Fruit fly (Drosophila melanogaster) whole organism, embryonic: ENCODE data around the gene CG15537.

Experiments
- Ada2b ChIP-seq: fragments of 200-800 bp; sonication (Bioruptor generic); IDR thresholded peaks from 2 replicates; pipeline ENCODE4 v1.3.6; 2022; ENCODE audit warnings: missing biosample characterization, missing genetic modification characterization
- CG10565 ChIP-seq: fragments of 200-800 bp; sonication (Bioruptor generic); optimal IDR thresholded peaks from 3 replicates; lab custom pipeline; 2016; ENCODE audit warnings: missing biosample characterization, mild to moderate bottlenecking, missing genetic modification characterization
- CG10979 ChIP-seq: fragments of 200-800 bp; sonication (Bioruptor generic); optimal IDR thresholded peaks from 2 replicates; lab custom pipeline; 2018; ENCODE audit warnings: missing biosample characterization, mild to moderate bottlenecking, missing genetic modification characterization, moderate library complexity
- CG14441 ChIP-seq: fragments of 200-800 bp; sonication (Bioruptor generic); IDR thresholded peaks from 2 replicates; pipeline ENCODE4 v1.3.6; 2022; ENCODE audit warnings: missing biosample characterization, missing genetic modification characterization
- CG14860 ChIP-seq: fragments of 200-800 bp; sonication (Bioruptor generic); IDR thresholded peaks from 3 replicates; pipeline ENCODE4 v1.3.6; 2022; ENCODE audit warnings: missing biosample characterization, missing genetic modification characterization; ENCODE audit not compliant: partially characterized antibody
- CG15269 ChIP-seq: fragments of 200-800 bp; sonication (Bioruptor generic); optimal IDR thresholded peaks from 2 replicates; lab custom pipeline; 2018; ENCODE audit warnings: missing biosample characterization, mild to moderate bottlenecking, missing genetic modification characterization, moderate library complexity
- CG1602 ChIP-seq: fragments of 200-800 bp; sonication (Bioruptor generic); optimal IDR thresholded peaks from 3 replicates; lab custom pipeline; 2016; ENCODE audit warnings: missing biosample characterization, missing genetic modification characterization
- CG17802 ChIP-seq: fragments of 200-800 bp; sonication (Bioruptor generic); optimal IDR thresholded peaks from 2 replicates; lab custom pipeline; 2018; ENCODE audit warnings: missing biosample characterization, mild to moderate bottlenecking, missing genetic modification characterization, moderate library complexity
- CG2116 ChIP-seq: fragments of 200-800 bp; sonication (Bioruptor generic); optimal IDR thresholded peaks from 3 replicates; lab custom pipeline; 2018; ENCODE audit warnings: missing biosample characterization, mild to moderate bottlenecking, missing genetic modification characterization
- CG31388 ChIP-seq: fragments of 200-800 bp; sonication (Bioruptor generic); optimal IDR thresholded peaks from 2 replicates; lab custom pipeline; 2016; ENCODE audit warnings: missing biosample characterization, missing genetic modification characterization
- CG5953 ChIP-seq: fragments of 200-800 bp; sonication (Bioruptor generic); IDR thresholded peaks from 2 replicates; pipeline ENCODE4 v1.3.6; 2022; ENCODE audit warnings: missing biosample characterization, missing genetic modification characterization
- CG6175 ChIP-seq: fragments of 200-800 bp; sonication (Bioruptor generic); IDR thresholded peaks from 3 replicates; pipeline ENCODE4 v1.3.6; 2022; ENCODE audit warnings: missing biosample characterization, missing genetic modification characterization
- CG8388 ChIP-seq: fragments of 200-800 bp; sonication (Bioruptor generic); optimal IDR thresholded peaks from 2 replicates; lab custom pipeline; 2019; ENCODE audit warnings: missing biosample characterization, mild to moderate bottlenecking, missing genetic modification characterization, moderate library complexity
- CG9876 ChIP-seq: fragments of 200-800 bp; sonication (Bioruptor generic); optimal IDR thresholded peaks from 2 replicates; lab custom pipeline; 2016; ENCODE audit warnings: missing biosample characterization, missing genetic modification characterization
- Camta ChIP-seq: fragments of 200-800 bp; sonication (Bioruptor generic); optimal IDR thresholded peaks from 2 replicates; lab custom pipeline; 2016; ENCODE audit warnings: missing biosample characterization, missing genetic modification characterization
- D19A ChIP-seq: fragments of 200-800 bp; optimal IDR thresholded peaks from 3 replicates; lab custom pipeline; 2019; ENCODE audit warnings: missing biosample characterization, mild to moderate bottlenecking, missing genetic modification characterization, moderate library complexity
- Dfd ChIP-seq, 2 experiments: fragments of >200 bp; optimal IDR thresholded peaks; 2 replicates each; lab custom pipeline; 2017; ENCODE audit warnings: missing biosample characterization in 2 of 2, missing genetic modification characterization in 2 of 2
- Eip74EF ChIP-seq, 2 experiments: fragments of 200-800 bp in 1 of 2; fragments of >200 bp in 1 of 2; sonication (Bioruptor generic) in 1 of 2; optimal IDR thresholded peaks; 2 replicates each; lab custom pipeline; 2017 to 2019; ENCODE audit warnings: missing biosample characterization in 2 of 2, missing genetic modification characterization in 2 of 2, mild to moderate bottlenecking in 1 of 2, moderate library complexity in 1 of 2
- Ets65A ChIP-seq: fragments of 200-800 bp; sonication (Bioruptor generic); peaks from one replicate; lab custom pipeline; 2016; ENCODE audit warnings: missing biosample characterization, missing genetic modification characterization
- Ets97D ChIP-seq: fragments of 200-800 bp; sonication (Bioruptor generic); optimal IDR thresholded peaks from 3 replicates; lab custom pipeline; 2016; ENCODE audit warnings: missing biosample characterization, missing genetic modification characterization
- GATAe ChIP-seq: fragments of 200-800 bp; sonication (Bioruptor generic); conservative IDR thresholded peaks from 2 replicates; pipeline ENCODE4 v1.3.6; 2022; ENCODE audit warnings: missing biosample characterization, missing genetic modification characterization
- MTF-1 ChIP-seq: fragments of 200-800 bp; sonication (Bioruptor generic); optimal IDR thresholded peaks from 2 replicates; lab custom pipeline; 2018; ENCODE audit warnings: missing biosample characterization, mild to moderate bottlenecking, missing genetic modification characterization, borderline replicate concordance
- Meics ChIP-seq: fragments of 200-800 bp; sonication (Bioruptor generic); optimal IDR thresholded peaks from 2 replicates; lab custom pipeline; 2017; ENCODE audit warnings: missing biosample characterization, mild to moderate bottlenecking, missing genetic modification characterization
- Nf-YB ChIP-seq: fragments of 200-800 bp; sonication (Bioruptor generic); optimal IDR thresholded peaks from 3 replicates; lab custom pipeline; 2019; ENCODE audit warnings: missing biosample characterization, mild to moderate bottlenecking, missing genetic modification characterization, moderate library complexity
- Oaz ChIP-seq: fragments of 200-800 bp; sonication (Bioruptor generic); IDR thresholded peaks from 2 replicates; pipeline ENCODE4 v1.3.6; 2022; ENCODE audit warnings: missing biosample characterization, missing genetic modification characterization
- Ptx1 ChIP-seq: fragments of 200-800 bp; sonication (Bioruptor generic); IDR thresholded peaks from 2 replicates; pipeline ENCODE4 v1.3.6; 2022; ENCODE audit warnings: missing biosample characterization, missing genetic modification characterization
- Six4 ChIP-seq: fragments of 200-800 bp; sonication (Bioruptor generic); optimal IDR thresholded peaks from 2 replicates; lab custom pipeline; 2016; ENCODE audit warnings: missing biosample characterization, missing genetic modification characterization
- Sry-δ ChIP-seq: fragments of 200-800 bp; sonication (Bioruptor generic); optimal IDR thresholded peaks from 2 replicates; lab custom pipeline; 2016; ENCODE audit warnings: missing biosample characterization, missing genetic modification characterization
- Xbp1 ChIP-seq: fragments of 200-800 bp; sonication (Bioruptor generic); optimal IDR thresholded peaks from 3 replicates; lab custom pipeline; 2016; ENCODE audit warnings: missing biosample characterization, mild to moderate bottlenecking, missing genetic modification characterization
- YL-1 ChIP-seq: fragments of 200-800 bp; sonication (Bioruptor generic); optimal IDR thresholded peaks from 3 replicates; lab custom pipeline; 2017; ENCODE audit warnings: missing biosample characterization, mild to moderate bottlenecking, missing genetic modification characterization
- az2 ChIP-seq: fragments of 200-800 bp; sonication (Bioruptor generic); optimal IDR thresholded peaks from 3 replicates; lab custom pipeline; 2016; ENCODE audit warnings: missing biosample characterization, missing genetic modification characterization
- bbx ChIP-seq: fragments of 200-800 bp; sonication (Bioruptor generic); IDR thresholded peaks from 2 replicates; pipeline ENCODE4 v1.3.6; 2022; ENCODE audit warnings: missing biosample characterization, missing genetic modification characterization; ENCODE audit not compliant: partially characterized antibody
- bcd ChIP-seq: fragments of 200-800 bp; sonication (Bioruptor generic); optimal IDR thresholded peaks from 2 replicates; lab custom pipeline; 2017; ENCODE audit warnings: missing biosample characterization, mild to moderate bottlenecking, missing genetic modification characterization
- dm ChIP-seq: fragments of 200-800 bp; sonication (Bioruptor generic); optimal IDR thresholded peaks from 3 replicates; lab custom pipeline; 2016; ENCODE audit warnings: missing biosample characterization, missing genetic modification characterization
- dmrt11E ChIP-seq: fragments of 200-800 bp; sonication (Bioruptor generic); optimal IDR thresholded peaks from 3 replicates; lab custom pipeline; 2018; ENCODE audit warnings: missing biosample characterization, mild to moderate bottlenecking, missing genetic modification characterization, moderate library complexity
- dysf ChIP-seq: fragments of 200-800 bp; sonication (Bioruptor generic); IDR thresholded peaks from 3 replicates; pipeline ENCODE4 v1.3.6; 2022; ENCODE audit warnings: missing biosample characterization, missing genetic modification characterization
- eyg ChIP-seq: fragments of 200-800 bp; sonication (Bioruptor generic); optimal IDR thresholded peaks from 3 replicates; lab custom pipeline; 2016; ENCODE audit warnings: missing biosample characterization, missing genetic modification characterization
- grau ChIP-seq: fragments of 200-800 bp; optimal IDR thresholded peaks from 3 replicates; lab custom pipeline; 2019; ENCODE audit warnings: missing biosample characterization, mild to moderate bottlenecking, missing genetic modification characterization, moderate library complexity
- ham ChIP-seq: fragments of 200-800 bp; sonication (Bioruptor generic); IDR thresholded peaks from 2 replicates; pipeline ENCODE4 v1.3.6; 2022; ENCODE audit warnings: missing biosample characterization, missing genetic modification characterization
- kay ChIP-seq: fragments of 200-800 bp; sonication (Bioruptor generic); optimal IDR thresholded peaks from 2 replicates; lab custom pipeline; 2016; ENCODE audit warnings: missing biosample characterization, missing genetic modification characterization
- lola ChIP-seq, 3 experiments: fragments of >200 bp in 2 of 3; fragments of 200-800 bp in 1 of 3; sonication (Bioruptor generic) in 1 of 3; optimal IDR thresholded peaks; 2 replicates each; lab custom pipeline; 2017 to 2019; ENCODE audit warnings: missing biosample characterization in 3 of 3, missing genetic modification characterization in 3 of 3, mild to moderate bottlenecking in 1 of 3, moderate library complexity in 1 of 3
- nom ChIP-seq: fragments of 200-800 bp; sonication (Bioruptor generic); optimal IDR thresholded peaks from 2 replicates; lab custom pipeline; 2017; ENCODE audit warnings: missing biosample characterization, missing genetic modification characterization, mild to moderate bottlenecking, moderate library complexity, missing genetic modification reagents
- pb ChIP-seq: fragments of 200-800 bp; sonication (Bioruptor generic); optimal IDR thresholded peaks from 3 replicates; lab custom pipeline; 2016; ENCODE audit warnings: missing biosample characterization, missing genetic modification characterization
- prd ChIP-seq, 3 experiments: fragments of >200 bp in 2 of 3; fragments of 200-800 bp in 1 of 3; sonication (Bioruptor generic) in 1 of 3; optimal IDR thresholded peaks in 2 of 3; IDR thresholded peaks in 1 of 3; 2 replicates in 2 of 3; 3 replicates in 1 of 3; pipeline versions ENCODE4 v1.3.6 to Lab custom; 2017 to 2022; ENCODE audit warnings: missing biosample characterization in 1 of 3, missing genetic modification characterization in 1 of 3
- pros ChIP-seq: fragments of 200-800 bp; sonication (Bioruptor generic); optimal IDR thresholded peaks from 3 replicates; lab custom pipeline; 2019; ENCODE audit warnings: missing biosample characterization, mild to moderate bottlenecking, missing genetic modification characterization, moderate library complexity
- sisA ChIP-seq: fragments of 200-800 bp; sonication (Bioruptor generic); IDR thresholded peaks from 2 replicates; pipeline ENCODE4 v1.3.6; 2022; ENCODE audit warnings: missing biosample characterization, missing genetic modification characterization
- unpg ChIP-seq: fragments of 200-800 bp; sonication (Bioruptor generic); optimal IDR thresholded peaks from 3 replicates; lab custom pipeline; 2018; ENCODE audit warnings: missing biosample characterization, mild to moderate bottlenecking, missing genetic modification characterization, moderate library complexity
- wek ChIP-seq: fragments of 200-800 bp; sonication (Bioruptor generic); optimal IDR thresholded peaks from 3 replicates; lab custom pipeline; 2018; ENCODE audit warnings: missing biosample characterization, mild to moderate bottlenecking, missing genetic modification characterization, moderate library complexity
- zf30C ChIP-seq: fragments of 200-800 bp; sonication (Bioruptor generic); optimal IDR thresholded peaks from 3 replicates; lab custom pipeline; 2018; ENCODE audit warnings: missing biosample characterization, mild to moderate bottlenecking, missing genetic modification characterization

Gene CG15537

DNA sequence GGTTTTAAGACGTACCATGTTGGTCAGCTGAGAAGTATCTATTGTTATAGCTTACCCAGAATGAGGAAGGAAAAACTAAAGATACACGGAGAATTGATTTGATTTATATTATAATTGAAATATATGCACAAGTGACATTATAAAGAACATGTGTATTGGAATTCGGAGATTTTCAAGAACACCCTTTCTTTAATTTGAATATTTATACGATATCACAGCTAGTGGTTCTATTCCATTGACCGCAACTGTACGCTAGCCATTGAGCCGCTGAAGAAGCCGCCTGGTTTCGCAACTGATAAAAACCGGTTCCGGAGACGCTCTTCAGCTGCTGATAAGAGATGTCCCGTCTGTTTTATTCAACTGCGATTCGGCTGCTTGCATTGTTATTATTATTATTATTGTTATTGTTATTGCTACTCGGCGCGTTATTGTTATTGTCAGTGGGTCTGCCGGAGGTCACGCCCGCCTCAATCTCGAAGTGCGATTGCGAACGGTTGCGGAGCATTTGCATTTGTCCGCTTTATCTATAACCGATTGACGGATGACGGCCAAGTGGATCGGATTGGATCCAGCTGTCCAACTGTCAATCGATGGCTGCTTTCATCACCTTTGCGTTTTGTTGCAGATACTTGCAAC is 18.3 kb upstream of the CG15537 start (continued):
- no peak for TF ChIP-seq D19A (tag; lab: Kevin White, UChicago)
- TF ChIP-seq Meics (GFP tag; lab: Kevin White, UChicago), result peak; percentile 33
- peak; percentile 42; the same call in 1 of the 2 replicates for TF ChIP-seq Ptx1
- TF ChIP-seq YL-1 (GFP tag; lab: Kevin White, UChicago), result no peak
- TF ChIP-seq dysf (GFP tag; lab: Robert Waterston, UW), result peak; percentile 57; the same call in 1 of the 3 replicates
- no peak for TF ChIP-seq Six4 (GFP tag; lab: Kevin White, UChicago)
- TF ChIP-seq bbx (GFP tag; lab: Robert Waterston, UW), result no peak
- TF ChIP-seq CG5953 (GFP tag; lab: Robert Waterston, UW), result no peak
- no peak for TF ChIP-seq CG6175 (GFP tag; lab: Robert Waterston, UW)
- TF ChIP-seq Ets97D (GFP tag; lab: Kevin White, UChicago), result no peak
- TF ChIP-seq CG17802 (tag; lab: Kevin White, UChicago), result no peak
- TF ChIP-seq az2 (GFP tag; lab: Kevin White, UChicago), result peak; percentile 10
- TF ChIP-seq grau (tag; lab: Kevin White, UChicago), result peak; percentile 38
- TF ChIP-seq CG15269, result peak; percentile 56
- TF ChIP-seq CG31388 (GFP tag; lab: Kevin White, UChicago), result no peak
- TF ChIP-seq eyg (GFP tag; lab: Kevin White, UChicago), result no peak
- TF ChIP-seq GATAe (GFP tag; lab: Robert Waterston, UW), result no peak
- peak; percentile 17 for TF ChIP-seq CG8388 (GFP tag; lab: Kevin White, UChicago)
- TF ChIP-seq Ada2b (GFP tag; lab: Robert Waterston, UW), result no peak
- TF ChIP-seq pb (GFP tag; lab: Kevin White, UChicago), result no peak
- TF ChIP-seq Camta, result no peak
- no peak for TF ChIP-seq zf30C
- TF ChIP-seq CG9876, result no peak
- TF ChIP-seq CG10979 (tag; lab: Kevin White, UChicago), result peak; percentile 26
- TF ChIP-seq wek (GFP tag; lab: Kevin White, UChicago), result no peak
- TF ChIP-seq MTF-1, result no peak
- TF ChIP-seq nom, result peak; percentile 21
- no peak for TF ChIP-seq CG14860 (GFP tag; lab: Robert Waterston, UW)
- no peak for TF ChIP-seq Nf-YB (GFP tag; lab: Kevin White, UChicago)
- no peak for TF ChIP-seq Ets65A (GFP tag; lab: Kevin White, UChicago)
- peak; percentile 26 for TF ChIP-seq bcd
- no peak for TF ChIP-seq sisA (GFP tag; lab: Robert Waterston, UW)
- no peak for TF ChIP-seq ham (GFP tag; lab: Robert Waterston, UW)
- no peak for TF ChIP-seq Dfd (GFP tag; optimal IDR thresholded peaks at IDR 0.05; lab: Kevin White, UChicago)
- no peak for TF ChIP-seq Sry-δ (GFP tag; lab: Kevin White, UChicago)
- 0 out of 2 replicates have a peak, but pooled peaks have one; percentile 8 for TF ChIP-seq Oaz (GFP tag; lab: Robert Waterston, UW)
- no peak for TF ChIP-seq CG1602
- no peak for TF ChIP-seq kay (GFP tag; lab: Kevin White, UChicago)
- peak; percentile 19 for TF ChIP-seq Xbp1 (GFP tag; lab: Kevin White, UChicago)
- TF ChIP-seq CG10565 (GFP tag; lab: Kevin White, UChicago), result no peak
- peak; percentile 28; the same call in 1 of the 2 replicates for TF ChIP-seq CG14441
- TF ChIP-seq Eip74EF (GFP tag; optimal IDR thresholded peaks at IDR 0.05; lab: Kevin White, UChicago), result no peak
- TF ChIP-seq prd (optimal IDR thresholded peaks at IDR 0.05; lab: Kevin White, UChicago), result no peak
- peak; percentile 60 for TF ChIP-seq prd (GFP tag; IDR thresholded peaks at IDR 0.05; lab: Robert Waterston, UW)
- peak; percentile 47 for TF ChIP-seq unpg (GFP tag; lab: Kevin White, UChicago)
- no peak for TF ChIP-seq dm (GFP tag; lab: Kevin White, UChicago)
- TF ChIP-seq CG2116 (GFP tag; lab: Kevin White, UChicago), result no peak
- peak in 1 of 3 experiments; percentile 31 for TF ChIP-seq lola (GFP tag; optimal IDR thresholded peaks at IDR 0.05; lab: Kevin White, UChicago)
- peak; percentile 63 for TF ChIP-seq pros (GFP tag; lab: Kevin White, UChicago)
- TF ChIP-seq dmrt11E (tag; lab: Kevin White, UChicago), result peak; percentile 32
